Worm (Caenorhabditis elegans): ENCODE results near the gene gcy-15.

ce11 chrII:3172176-3172575 is 24.7 kb downstream of the gcy-15 start, which contains the start of gene Y27F2A.10:
- TF ChIP-seq tbp1 (GFP tag; optimal IDR thresholded peaks at IDR 0.05) = no peak
- no peak for TF ChIP-seq F33H1.4 (GFP tag; IDR thresholded peaks at IDR 0.05)
- TF ChIP-seq unc-62 (GFP tag; optimal IDR thresholded peaks at IDR 0.05) = no peak
- TF ChIP-seq mes-4 (tag; optimal IDR thresholded peaks at IDR 0.05) = no peak
- no peak for TF ChIP-seq die-1 (tag; optimal IDR thresholded peaks at IDR 0.05)
- TF ChIP-seq T07F8.4 (tag; optimal IDR thresholded peaks at IDR 0.05) = no peak
- TF ChIP-seq Y67H2A.10 (GFP tag; conservative IDR thresholded peaks at IDR 0.05) = no peak
- no peak for TF ChIP-seq ama-1 (optimal IDR thresholded peaks at IDR 0.05)
- no peak for TF ChIP-seq ama-1 (GFP tag; optimal IDR thresholded peaks at IDR 0.05)
- TF ChIP-seq xnd-1 (tag; optimal IDR thresholded peaks at IDR 0.05) = no peak
- no peak for TF ChIP-seq sea-2 (GFP tag; IDR thresholded peaks at IDR 0.05)
- no peak for TF ChIP-seq F55B11.4 (tag; optimal IDR thresholded peaks at IDR 0.05; ENCODE audit: borderline replicate concordance, insufficient read depth)
- TF ChIP-seq bed-2 (GFP tag; IDR thresholded peaks at IDR 0.05) = no peak
